Worm (Caenorhabditis elegans): ENCODE measurements around the gene drd-1.

- TF ChIP-seq tbx-37 (GFP tag; conservative IDR thresholded peaks at IDR 0.05) (no peak), F13C5.2 (tag; optimal IDR thresholded peaks at IDR 0.05) (no peak), ama-1 (optimal IDR thresholded peaks at IDR 0.05) (no peak), tbx-11 (GFP tag; IDR thresholded peaks at IDR 0.05) (no peak), ets-7 (tag; optimal IDR thresholded peaks at IDR 0.05) (no peak), scrt-1 (GFP tag; IDR thresholded peaks at IDR 0.05) (no peak), ceh-36 (tag; optimal IDR thresholded peaks at IDR 0.05) (no peak), pes-1 (GFP tag; IDR thresholded peaks at IDR 0.05) (no peak), flt-1 (GFP tag; IDR thresholded peaks at IDR 0.05) (no peak), aly-1 (tag; optimal IDR thresholded peaks at IDR 0.05) (no peak), hnd-1 (tag; optimal IDR thresholded peaks at IDR 0.05) (no peak)
These were observed 17.7 kb upstream of the drd-1 start for ce11 chrII:8370194-8370593.

Data from whole organism, early embryonic.